Worm (Caenorhabditis elegans): ENCODE data around the gene famh-136.

ce11 chrIII:8925539-8925938 lies 38.0 kb downstream of the famh-136 start:
- no peak for TF ChIP-seq dao-5 (tag; optimal IDR thresholded peaks at IDR 0.05)
- no peak for TF ChIP-seq him-1 (tag; optimal IDR thresholded peaks at IDR 0.05)
- TF ChIP-seq W03F9.2 (tag; optimal IDR thresholded peaks at IDR 0.05) = no peak
